Worm (Caenorhabditis elegans) whole organism, L3 larva: ENCODE measurements around the gene ess-2.

ENCODE experiments used
- ama-1 ChIP-seq: fragments of 150-350 bp; optimal IDR thresholded peaks from 2 replicates; lab custom pipeline; 2018
- ceh-82 ChIP-seq: fragments of 150-350 bp; optimal IDR thresholded peaks from 2 replicates; lab custom pipeline; 2014; ENCODE audit warnings: missing biosample characterization, missing genetic modification characterization
- nhr-11 ChIP-seq: fragments of 150-350 bp; optimal IDR thresholded peaks from 2 replicates; lab custom pipeline; 2014; ENCODE audit warnings: missing biosample characterization, missing genetic modification characterization
- skn-1 ChIP-seq: fragments of 150-350 bp; optimal IDR thresholded peaks from 2 replicates; lab custom pipeline; 2014; ENCODE audit warnings: missing biosample characterization, missing genetic modification characterization
- unc-39 ChIP-seq: sonication (generic microtip); optimal IDR thresholded peaks from 4 replicates; lab custom pipeline; 2017; ENCODE audit warnings: missing biosample characterization, missing genetic modification characterization
- unc-62 ChIP-seq: fragments of 150-350 bp; sonication (generic microtip); optimal IDR thresholded peaks from 4 replicates; lab custom pipeline; 2014; ENCODE audit warnings: missing biosample characterization, missing genetic modification reagents, missing genetic modification characterization

DNA sequence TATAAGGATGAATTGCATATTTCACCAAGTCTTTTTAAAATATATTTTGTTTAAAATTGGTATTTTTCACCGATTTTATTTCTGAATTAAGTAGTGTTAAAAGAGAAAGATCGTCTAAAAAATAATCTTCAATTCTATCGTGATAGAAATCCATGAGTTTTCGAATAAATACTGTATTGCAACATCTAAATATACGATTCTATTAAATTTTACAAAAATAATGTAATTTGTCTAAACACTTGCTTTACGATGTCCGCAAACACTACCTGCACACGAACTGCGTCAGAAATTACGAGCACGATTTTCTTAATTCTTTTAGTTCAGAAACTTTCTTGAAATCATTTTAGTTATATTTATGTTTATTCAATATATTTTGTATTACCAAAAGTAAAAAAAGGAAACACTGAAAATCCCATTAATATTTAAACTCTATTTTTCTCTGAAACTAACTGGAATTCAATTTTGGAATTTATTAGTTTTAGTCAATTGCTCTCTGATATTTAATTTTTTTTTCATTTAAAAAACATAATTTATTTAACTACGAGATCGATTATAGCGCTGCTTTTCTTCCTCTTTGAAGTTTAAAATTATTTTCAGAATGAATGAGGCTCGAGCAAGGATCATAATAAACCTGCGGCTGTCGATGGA is 40.9 kb downstream of the ess-2 start, which contains the start of gene mrpl-32:
- TF ChIP-seq skn-1 (tag; lab: Kevin White, UChicago) (no peak), unc-62 (GFP tag; lab: Kevin White, UChicago) (no peak), unc-39 (tag; lab: Kevin White, UChicago) (no peak), ceh-82 (tag; lab: Kevin White, UChicago) (no peak), ama-1 (lab: Kevin White, UChicago) (peak; percentile 82), nhr-11 (tag; lab: Kevin White, UChicago) (no peak)
